Fruit fly (Drosophila melanogaster) whole organism, wandering third instar larva: Measurements from ENCODE around the gene Vps37B.

Experiments
- CrebA ChIP-seq: fragments of 200-800 bp; sonication (Bioruptor generic); optimal IDR thresholded peaks from 2 replicates; lab custom pipeline; 2016; ENCODE audit warnings: missing biosample characterization, mild to moderate bottlenecking, missing genetic modification characterization, borderline replicate concordance
- GATAd ChIP-seq: sonication (Bioruptor generic); optimal IDR thresholded peaks from 2 replicates; lab custom pipeline; 2016; ENCODE audit warnings: missing biosample characterization, missing genetic modification characterization
- Hr78 ChIP-seq: fragments of >200 bp; optimal IDR thresholded peaks from 2 replicates; lab custom pipeline; 2017; ENCODE audit warnings: missing biosample characterization, missing genetic modification characterization
- Hr83 ChIP-seq: fragments of 200-300 bp; sonication (Bioruptor generic); optimal IDR thresholded peaks from 2 replicates; lab custom pipeline; 2016; ENCODE audit warnings: missing biosample characterization, mild to moderate bottlenecking, missing genetic modification characterization, moderate library complexity; ENCODE audit not compliant: poor library complexity, severe bottlenecking
- dsf ChIP-seq: sonication (Bioruptor generic); optimal IDR thresholded peaks from 2 replicates; lab custom pipeline; 2016; ENCODE audit warnings: missing biosample characterization, missing genetic modification characterization, borderline replicate concordance
- pan ChIP-seq: fragments of >200 bp; optimal IDR thresholded peaks from 2 replicates; lab custom pipeline; 2017
- sv ChIP-seq: fragments of 200-800 bp; sonication (Bioruptor generic); optimal IDR thresholded peaks from 3 replicates; lab custom pipeline; 2016; ENCODE audit warnings: missing biosample characterization, missing genetic modification characterization

DNA sequence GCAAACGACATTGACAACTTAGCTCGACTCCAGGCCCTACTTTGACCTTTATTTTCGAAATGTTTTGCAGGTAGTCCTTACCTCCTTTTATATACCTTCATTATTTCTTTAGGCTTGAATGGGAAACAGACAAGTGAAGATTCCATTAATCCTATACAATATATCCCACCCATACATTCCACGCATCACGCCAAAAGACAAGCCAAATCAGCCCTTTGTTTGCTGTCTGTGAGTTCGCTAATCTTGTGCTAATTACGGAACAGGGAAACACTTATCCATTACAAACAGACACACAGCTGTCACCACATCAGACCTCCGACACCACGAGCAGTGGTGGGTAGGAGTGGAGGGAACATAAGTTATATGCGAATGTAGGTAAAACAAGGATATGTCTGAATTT lies 14.8 kb downstream of the Vps37B start, which contains the start of gene CG33293:
- TF ChIP-seq dsf (GFP tag; lab: Kevin White, UChicago) = no peak
- TF ChIP-seq sv (GFP tag; lab: Kevin White, UChicago) = no peak
- no peak for TF ChIP-seq Hr83
- no peak for TF ChIP-seq CrebA (GFP tag; lab: Kevin White, UChicago)
- no peak for TF ChIP-seq Hr78 (GFP tag; lab: Kevin White, UChicago)
- TF ChIP-seq GATAd (GFP tag; lab: Kevin White, UChicago) = no peak
- no peak for TF ChIP-seq pan
